Fruit fly (Drosophila melanogaster): Measurements from ENCODE around the gene CG9636.

CG9636 gene

DNA sequence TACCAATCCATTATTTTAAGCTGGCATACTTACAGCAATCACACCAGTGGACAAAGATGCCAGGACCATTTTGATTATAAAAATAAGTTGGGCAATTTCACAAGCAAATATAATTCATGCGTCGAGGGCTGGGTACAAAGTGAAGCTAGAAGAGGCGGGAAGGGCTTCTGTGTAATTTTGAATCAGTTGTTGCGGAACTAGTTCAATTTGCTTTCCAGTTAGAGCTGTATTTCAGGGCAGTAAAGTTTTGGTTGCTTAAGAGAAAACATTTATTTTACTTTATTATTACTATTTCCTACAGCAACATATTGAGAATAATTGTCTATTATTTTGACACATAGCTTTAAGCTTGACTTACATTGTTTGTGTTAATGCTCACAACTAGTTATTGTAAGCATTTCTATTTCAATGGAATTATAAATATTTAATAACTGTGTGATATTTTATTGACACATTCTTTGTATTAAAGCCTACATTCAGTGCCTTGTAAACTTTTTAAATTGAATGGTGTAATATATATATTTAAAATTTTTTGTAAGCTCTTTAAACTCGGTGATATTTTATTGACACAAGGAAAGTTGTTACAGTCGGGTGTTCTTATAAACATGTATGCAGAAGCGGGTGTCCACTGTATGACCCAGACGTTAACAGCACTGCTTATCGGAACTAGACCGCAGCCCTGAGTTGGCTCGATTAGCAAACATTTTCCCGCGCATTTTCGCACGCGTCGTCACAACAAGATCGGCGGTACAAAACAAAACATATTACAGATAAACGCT lies 20.9 kb upstream of the CG9636 start, which contains the start of the genes RPA1 and Mcm2 (continued):
- peak; percentile 56 for TF ChIP-seq CG6765 (GFP tag; optimal IDR thresholded peaks at IDR 0.05)
- TF ChIP-seq Jarid2 (GFP tag; optimal IDR thresholded peaks at IDR 0.05) = peak; percentile 20
- TF ChIP-seq Lim3 (GFP tag; IDR thresholded peaks at IDR 0.05) = no peak
- peak; percentile 71 for TF ChIP-seq ssp (GFP tag; IDR thresholded peaks at IDR 0.05)
- peak; percentile 84 for TF ChIP-seq gem (tag; optimal IDR thresholded peaks at IDR 0.05)
- peak; percentile 93 for TF ChIP-seq CG7928 (GFP tag; optimal IDR thresholded peaks at IDR 0.05)
- peak; percentile 20 for TF ChIP-seq CG13123 (GFP tag; optimal IDR thresholded peaks at IDR 0.05)
- TF ChIP-seq otp (GFP tag; IDR thresholded peaks at IDR 0.05) = peak; percentile 58; the same call in 1 of the 3 replicates
- TF ChIP-seq Hr3 (GFP tag; optimal IDR thresholded peaks at IDR 0.05) = peak; percentile 89
- peak; percentile 75 for TF ChIP-seq CG7556 (GFP tag; optimal IDR thresholded peaks at IDR 0.05)
- TF ChIP-seq CG6654 (GFP tag; optimal IDR thresholded peaks at IDR 0.05) = peak; percentile 40
- no peak for TF ChIP-seq CrebB (tag; optimal IDR thresholded peaks at IDR 0.05)
- TF ChIP-seq ftz-f1 (GFP tag; optimal IDR thresholded peaks at IDR 0.05) = no peak
- no peak for TF ChIP-seq NC2β (GFP tag; optimal IDR thresholded peaks at IDR 0.05)
- TF ChIP-seq Poxn (GFP tag; IDR thresholded peaks at IDR 0.05) = peak; percentile 54; the same call in 1 of the 2 replicates
- TF ChIP-seq CG7839 (tag; optimal IDR thresholded peaks at IDR 0.05) = peak; percentile 81
- peak; percentile 67 for TF ChIP-seq CG3995 (GFP tag; optimal IDR thresholded peaks at IDR 0.05)
- no peak for TF ChIP-seq sna (GFP tag; IDR thresholded peaks at IDR 0.05; ENCODE audit: partially characterized antibody)
- TF ChIP-seq CG6683 (GFP tag; optimal IDR thresholded peaks at IDR 0.05) = peak; percentile 37
- peak; percentile 45 for TF ChIP-seq CG10431 (GFP tag; optimal IDR thresholded peaks at IDR 0.05)
- TF ChIP-seq chn (GFP tag; optimal IDR thresholded peaks at IDR 0.05) = peak; percentile 68
- no peak for TF ChIP-seq CG2129 (GFP tag; IDR thresholded peaks at IDR 0.05; ENCODE audit: partially characterized antibody)
- TF ChIP-seq C15 (GFP tag; IDR thresholded peaks at IDR 0.05) = 0 out of 3 replicates have a peak, but pooled peaks have one; percentile 6
- peak; percentile 93 for TF ChIP-seq row (GFP tag; IDR thresholded peaks at IDR 0.05)
- TF ChIP-seq CG12391 (tag; optimal IDR thresholded peaks at IDR 0.05) = peak; percentile 81
- peak; percentile 41 for TF ChIP-seq Spps (tag; optimal IDR thresholded peaks at IDR 0.05)
- TF ChIP-seq ham (GFP tag; IDR thresholded peaks at IDR 0.05) = no peak
- no peak for TF ChIP-seq hb (GFP tag; IDR thresholded peaks at IDR 0.05; ENCODE audit: partially characterized antibody)
- TF ChIP-seq sqz (GFP tag; optimal IDR thresholded peaks at IDR 0.05) = no peak
- peak; percentile 55 for TF ChIP-seq scrt (GFP tag; optimal IDR thresholded peaks at IDR 0.05)
- TF ChIP-seq CG6272 (GFP tag; IDR thresholded peaks at IDR 0.05) = peak; percentile 79
- TF ChIP-seq Abd-B (GFP tag; optimal IDR thresholded peaks at IDR 0.05) = peak; percentile 81
- no peak for TF ChIP-seq sc (optimal IDR thresholded peaks at IDR 0.05)
- peak; percentile 58 for TF ChIP-seq sc (GFP tag; optimal IDR thresholded peaks at IDR 0.05)
- no peak for TF ChIP-seq gcm2 (GFP tag; optimal IDR thresholded peaks at IDR 0.05)
- no peak for TF ChIP-seq z (GFP tag; IDR thresholded peaks at IDR 0.05)
- no peak for TF ChIP-seq CG32767 (GFP tag; IDR thresholded peaks at IDR 0.05)
- peak; percentile 63 for TF ChIP-seq gcm (GFP tag; optimal IDR thresholded peaks at IDR 0.05)
- peak; percentile 52; the same call in 1 of the 3 replicates for TF ChIP-seq sr (GFP tag; IDR thresholded peaks at IDR 0.05)
- peak; percentile 69 for TF ChIP-seq CG13296 (GFP tag; optimal IDR thresholded peaks at IDR 0.05)
- peak; percentile 15 for TF ChIP-seq CG13624 (GFP tag; optimal IDR thresholded peaks at IDR 0.05)
- TF ChIP-seq CG3847 (GFP tag; IDR thresholded peaks at IDR 0.05) = peak; percentile 76; the same call in 1 of the 2 replicates
- TF ChIP-seq Chrac-16 (GFP tag; optimal IDR thresholded peaks at IDR 0.05) = peak; percentile 82
- peak; percentile 32; the same call in 1 of the 2 replicates for TF ChIP-seq ro (GFP tag; IDR thresholded peaks at IDR 0.05)
- peak; percentile 53; the same call in 1 of the 3 replicates for TF ChIP-seq CG11560 (tag; IDR thresholded peaks at IDR 0.05)
- peak; percentile 74 for TF ChIP-seq CG4820 (GFP tag; optimal IDR thresholded peaks at IDR 0.05)
- peak; percentile 75; the same call in 1 of the 3 replicates for TF ChIP-seq Mrtf (GFP tag; IDR thresholded peaks at IDR 0.05)
- peak; percentile 37; the same call in 1 of the 2 replicates for TF ChIP-seq Awh (GFP tag; IDR thresholded peaks at IDR 0.05)
- TF ChIP-seq lola (GFP tag; optimal IDR thresholded peaks at IDR 0.05) = peak in 1 of 3 experiments; percentile 79

All from whole organism, embryonic.